Worm (Caenorhabditis elegans) whole organism, early embryonic: ENCODE data around the gene pacl-1.

Source experiments
- aly-1 ChIP-seq: sonication (generic microtip); optimal IDR thresholded peaks from 2 replicates; lab custom pipeline; 2016; ENCODE audit warnings: missing genetic modification characterization, missing compliant biosample characterization
- ama-1 ChIP-seq: fragments of 150-350 bp; optimal IDR thresholded peaks from 2 replicates; lab custom pipeline; 2014
- flt-1 ChIP-seq: fragments of 200-800 bp; sonication (Bioruptor generic); IDR thresholded peaks from 2 replicates; pipeline ENCODE4 v1.3.6; 2022; ENCODE audit warnings: missing genetic modification characterization, missing compliant biosample characterization
- hnd-1 ChIP-seq: sonication (generic microtip); optimal IDR thresholded peaks from 2 replicates; lab custom pipeline; 2016; ENCODE audit warnings: missing genetic modification characterization, missing compliant biosample characterization
- scrt-1 ChIP-seq: fragments of 200-800 bp; sonication (Bioruptor generic); IDR thresholded peaks from 2 replicates; pipeline ENCODE4 v1.3.6; 2022; ENCODE audit warnings: missing genetic modification characterization, missing compliant biosample characterization
- tbx-11 ChIP-seq: fragments of 200-800 bp; sonication (Bioruptor generic); IDR thresholded peaks from 2 replicates; pipeline ENCODE4 v1.3.6; 2022; ENCODE audit warnings: missing genetic modification characterization, missing compliant biosample characterization

DNA sequence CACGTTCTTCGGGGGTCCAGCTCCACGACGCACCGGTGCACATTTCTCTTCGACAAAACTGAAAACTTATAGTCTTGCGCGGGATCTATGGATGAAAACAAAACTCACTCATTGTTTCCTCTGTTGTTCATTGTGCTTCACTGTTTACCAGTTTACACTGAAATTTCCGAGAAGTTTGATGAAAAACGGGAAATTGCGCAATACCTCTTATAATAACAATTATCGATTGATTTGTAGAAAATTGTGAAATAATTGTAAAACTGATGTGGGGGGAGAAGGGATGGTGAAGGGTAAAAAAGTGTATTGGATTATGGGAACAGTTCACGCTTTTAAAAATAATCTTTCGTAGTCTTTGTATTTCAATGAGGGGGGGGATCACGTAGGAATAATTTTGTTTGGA, 45.8 kb downstream of the pacl-1 start:
- TF ChIP-seq ama-1 (lab: Kevin White, UChicago) (no peak), aly-1 (tag; lab: Kevin White, UChicago) (no peak), tbx-11 (GFP tag; lab: Robert Waterston, UW) (no peak), flt-1 (GFP tag; lab: Robert Waterston, UW) (no peak), scrt-1 (no peak), hnd-1 (no peak)
